Worm (Caenorhabditis elegans): ENCODE data around the gene C26B2.2.

DNA sequence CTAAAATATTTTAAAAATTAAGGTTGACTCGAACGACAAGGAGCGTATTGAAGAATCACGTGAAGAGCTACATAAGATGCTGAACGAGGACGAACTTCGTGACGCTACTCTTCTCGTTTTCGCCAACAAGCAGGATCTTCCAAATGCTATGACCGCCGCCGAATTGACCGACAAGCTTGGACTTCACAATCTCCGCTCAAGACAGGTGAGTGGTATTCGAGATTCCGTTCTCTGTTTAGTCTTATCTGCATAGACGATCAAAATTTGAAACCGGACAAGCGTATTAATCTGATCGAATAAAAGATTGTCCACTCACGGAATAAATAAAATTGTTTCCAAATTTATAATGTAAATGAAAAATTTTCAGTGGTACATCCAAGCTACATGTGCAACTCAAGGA is 38.9 kb downstream of the C26B2.2 start:
- TF ChIP-seq elt-3 (tag; optimal IDR thresholded peaks at IDR 0.05) (no peak), elt-2 (tag; optimal IDR thresholded peaks at IDR 0.05) (no peak), R02D3.7 (tag; optimal IDR thresholded peaks at IDR 0.05) (no peak), egl-27 (tag; optimal IDR thresholded peaks at IDR 0.05) (no peak), skn-1 (tag; optimal IDR thresholded peaks at IDR 0.05) (no peak), nhr-77 (tag; optimal IDR thresholded peaks at IDR 0.05) (no peak), ceh-28 (tag; optimal IDR thresholded peaks at IDR 0.05) (no peak), nhr-237 (tag; optimal IDR thresholded peaks at IDR 0.05) (no peak), ceh-9 (tag; optimal IDR thresholded peaks at IDR 0.05) (no peak)
